Worm (Caenorhabditis elegans): ENCODE results near the gene B0454.6.

B0454.6 gene

ce11 chrII:3045422-3045821 is 12.8 kb downstream of the B0454.6 start:
- TF ChIP-seq sox-4 (tag; optimal IDR thresholded peaks at IDR 0.05) (no peak), pax-3 (tag; optimal IDR thresholded peaks at IDR 0.05) (no peak), nhr-11 (tag; optimal IDR thresholded peaks at IDR 0.05) (no peak), ceh-82 (tag; optimal IDR thresholded peaks at IDR 0.05) (no peak), tlp-1 (tag; optimal IDR thresholded peaks at IDR 0.05) (no peak)

- no peak for TF ChIP-seq sptf-1 (tag; optimal IDR thresholded peaks at IDR 0.05)
- no peak for TF ChIP-seq nhr-84 (tag; optimal IDR thresholded peaks at IDR 0.05)
- TF ChIP-seq ztf-11 (tag; optimal IDR thresholded peaks at IDR 0.05): no peak
- no peak for TF ChIP-seq Y116A8C.19 (tag; optimal IDR thresholded peaks at IDR 0.05; ENCODE audit: borderline replicate concordance)
- no peak for TF ChIP-seq pax-3 (tag; optimal IDR thresholded peaks at IDR 0.05)
Measured at ce11 chrII:3045875-3046274, 13.3 kb downstream of the B0454.6 start, which contains the start of gene sri-30. Gene sri-30 (plus strand): TSS chrII:3046175.

DNA sequence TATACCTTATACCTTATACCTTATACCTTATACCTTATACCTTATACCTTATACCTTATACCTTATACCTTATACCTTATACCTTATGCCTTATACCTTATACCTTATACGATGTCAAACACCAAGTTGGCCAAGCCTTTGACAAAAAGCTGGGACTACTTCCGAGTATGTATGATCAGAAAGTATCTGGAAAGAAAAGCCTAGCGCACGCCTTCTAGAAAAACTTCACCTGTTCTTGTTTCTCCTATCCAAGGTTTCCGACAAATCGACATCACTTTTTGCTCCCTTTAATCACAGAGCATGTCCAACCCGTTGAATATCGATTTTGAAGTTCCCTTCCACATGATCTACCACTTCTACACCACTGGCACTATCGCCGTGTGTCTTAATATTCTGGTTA is 15.8 kb downstream of the B0454.6 start, which contains the start of gene sri-28:
TSS of gene sri-28 (plus strand) at position 301 of the 400 bp plus-strand sequence.
- TF ChIP-seq hlh-4 (tag; optimal IDR thresholded peaks at IDR 0.05): no peak
- TF ChIP-seq mef-2 (tag; optimal IDR thresholded peaks at IDR 0.05): no peak
- TF ChIP-seq dsc-1 (tag; optimal IDR thresholded peaks at IDR 0.05): no peak
- TF ChIP-seq nhr-76 (tag; optimal IDR thresholded peaks at IDR 0.05): no peak
- TF ChIP-seq ceh-90 (tag; optimal IDR thresholded peaks at IDR 0.05): no peak
- no peak for TF ChIP-seq elt-3 (tag; optimal IDR thresholded peaks at IDR 0.05)
- TF ChIP-seq zip-4 (GFP tag; optimal IDR thresholded peaks at IDR 0.05): no peak
- TF ChIP-seq fkh-4 (tag; optimal IDR thresholded peaks at IDR 0.05; ENCODE audit: borderline replicate concordance): no peak
- no peak for TF ChIP-seq ceh-8 (GFP tag; optimal IDR thresholded peaks at IDR 0.05)
- TF ChIP-seq lsy-2 (tag; optimal IDR thresholded peaks at IDR 0.05): no peak
- no peak for TF ChIP-seq ceh-63 (GFP tag; optimal IDR thresholded peaks at IDR 0.05)
- no peak for TF ChIP-seq ceh-82 (tag; optimal IDR thresholded peaks at IDR 0.05)
- no peak for TF ChIP-seq ces-1 (GFP tag; optimal IDR thresholded peaks at IDR 0.05)
- TF ChIP-seq pqm-1 (tag; optimal IDR thresholded peaks at IDR 0.05): no peak
- no peak for TF ChIP-seq hpl-2 (GFP tag; optimal IDR thresholded peaks at IDR 0.05)

- TF ChIP-seq pqm-1 (tag; optimal IDR thresholded peaks at IDR 0.05) (no peak), dpl-1 (GFP tag; optimal IDR thresholded peaks at IDR 0.05) (no peak), unc-62 (GFP tag; optimal IDR thresholded peaks at IDR 0.05) (no peak), rnt-1 (tag; optimal IDR thresholded peaks at IDR 0.05) (no peak), snpc-4 (tag; optimal IDR thresholded peaks at IDR 0.05) (no peak), aha-1 (tag; optimal IDR thresholded peaks at IDR 0.05) (no peak), unc-98 (GFP tag; IDR thresholded peaks at IDR 0.05) (no peak), hlh-17 (GFP tag; optimal IDR thresholded peaks at IDR 0.05; ENCODE audit: borderline replicate concordance) (no peak), elt-3 (tag; optimal IDR thresholded peaks at IDR 0.05) (no peak), ceh-8 (GFP tag; optimal IDR thresholded peaks at IDR 0.05) (no peak)
Measured at ce11 chrII:3048989-3049388, 16.4 kb downstream of the B0454.6 start.

DNA sequence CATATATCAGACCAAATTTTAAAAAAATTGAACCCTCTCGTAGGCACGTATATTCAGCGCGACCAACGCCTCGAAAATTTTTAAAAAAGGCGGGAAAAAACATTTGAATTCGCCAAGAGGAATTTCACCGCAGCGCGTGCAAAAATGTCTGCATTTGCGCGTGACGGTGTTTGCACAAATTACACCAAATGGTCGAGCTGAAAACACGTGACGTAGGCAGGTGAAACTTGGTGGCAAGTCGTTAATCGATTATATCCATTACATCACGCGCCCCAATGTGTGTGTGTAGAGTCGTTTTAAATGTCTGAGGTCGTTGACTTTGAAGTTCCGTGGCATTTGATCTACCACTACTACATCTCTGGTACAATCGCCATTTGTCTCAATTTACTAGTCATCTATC is 18.1 kb downstream of the B0454.6 start, which contains the start of gene sri-31:
TSS of gene sri-31 (plus strand) at position 301 of the 400 bp plus-strand sequence.
- TF ChIP-seq elt-2 (tag; optimal IDR thresholded peaks at IDR 0.05): no peak
- TF ChIP-seq lin-13 (GFP tag; optimal IDR thresholded peaks at IDR 0.05): no peak
- TF ChIP-seq swsn-7 (tag; optimal IDR thresholded peaks at IDR 0.05): no peak
- no peak for TF ChIP-seq lin-14 (GFP tag; optimal IDR thresholded peaks at IDR 0.05)
- TF ChIP-seq ceh-90 (tag; optimal IDR thresholded peaks at IDR 0.05): no peak
- no peak for TF ChIP-seq nhr-84 (tag; optimal IDR thresholded peaks at IDR 0.05)
- TF ChIP-seq sup-37 (GFP tag; optimal IDR thresholded peaks at IDR 0.05): no peak
- TF ChIP-seq hlh-17 (GFP tag; optimal IDR thresholded peaks at IDR 0.05; ENCODE audit: borderline replicate concordance): no peak
- no peak for TF ChIP-seq efl-1 (optimal IDR thresholded peaks at IDR 0.05)
- no peak for TF ChIP-seq efl-1 (GFP tag; optimal IDR thresholded peaks at IDR 0.05 in 1 of 2)
- TF ChIP-seq vab-15 (tag; optimal IDR thresholded peaks at IDR 0.05): no peak

Data from whole organism, L1 larva.